Fruit fly (Drosophila melanogaster): ENCODE data around the gene CG8892.

- TF ChIP-seq pan (optimal IDR thresholded peaks at IDR 0.05) (peak; percentile 65), EcR (GFP tag; optimal IDR thresholded peaks at IDR 0.05) (no peak), psq (optimal IDR thresholded peaks at IDR 0.05) (no peak), CG8478 (optimal IDR thresholded peaks at IDR 0.05) (no peak)
These were observed 23.5 kb upstream of the CG8892 start for dm6 chr2L:5004677-5005463.

Measured in whole organism.